Fruit fly (Drosophila melanogaster) whole organism, embryonic: ENCODE measurements around the gene CG13893.

Experiments used
- Atf-2 ChIP-seq: fragments of 200-800 bp; sonication (Bioruptor generic); optimal IDR thresholded peaks from 2 replicates; lab custom pipeline; 2016; ENCODE audit warnings: missing biosample characterization, missing genetic modification characterization
- CG1024 ChIP-seq: fragments of 200-800 bp; sonication (Bioruptor generic); IDR thresholded peaks from 2 replicates; pipeline ENCODE4 v1.3.6; 2022; ENCODE audit warnings: missing biosample characterization, missing genetic modification characterization
- CG10959 ChIP-seq: fragments of 200-800 bp; sonication (Bioruptor generic); IDR thresholded peaks from 2 replicates; pipeline ENCODE4 v1.3.6; 2022; ENCODE audit warnings: missing biosample characterization, missing genetic modification characterization
- CG12104 ChIP-seq: fragments of 200-800 bp; sonication (Bioruptor generic); optimal IDR thresholded peaks from 3 replicates; lab custom pipeline; 2016; ENCODE audit warnings: missing biosample characterization, missing genetic modification characterization
- CG12155 ChIP-seq: fragments of 200-800 bp; sonication (Bioruptor generic); optimal IDR thresholded peaks from 3 replicates; lab custom pipeline; 2016; ENCODE audit warnings: missing biosample characterization, missing genetic modification characterization
- CG12299 ChIP-seq: fragments of 200-800 bp; sonication (Bioruptor generic); optimal IDR thresholded peaks from 2 replicates; lab custom pipeline; 2018; ENCODE audit warnings: missing biosample characterization, mild to moderate bottlenecking, missing genetic modification characterization
- CG12391 ChIP-seq: fragments of 200-800 bp; sonication (Bioruptor generic); optimal IDR thresholded peaks from 3 replicates; lab custom pipeline; 2018; ENCODE audit warnings: missing biosample characterization, mild to moderate bottlenecking, missing genetic modification characterization, moderate library complexity
- CG13424 ChIP-seq: fragments of 200-800 bp; sonication (Bioruptor generic); optimal IDR thresholded peaks from 2 replicates; lab custom pipeline; 2019; ENCODE audit warnings: missing biosample characterization, mild to moderate bottlenecking, missing genetic modification characterization, moderate library complexity
- CG15514 ChIP-seq: fragments of 200-800 bp; sonication (Bioruptor generic); optimal IDR thresholded peaks from 3 replicates; lab custom pipeline; 2017; ENCODE audit warnings: missing biosample characterization, missing genetic modification characterization, mild to moderate bottlenecking, moderate library complexity, missing genetic modification reagents
- CG1603 ChIP-seq: fragments of 200-800 bp; sonication (Bioruptor generic); optimal IDR thresholded peaks from 2 replicates; lab custom pipeline; 2019; ENCODE audit warnings: missing biosample characterization, mild to moderate bottlenecking, missing genetic modification characterization, moderate library complexity
- CG1647 ChIP-seq: fragments of 200-800 bp; sonication (Bioruptor generic); optimal IDR thresholded peaks from 3 replicates; lab custom pipeline; 2016; ENCODE audit warnings: missing biosample characterization, missing genetic modification characterization
- CG17802 ChIP-seq: fragments of 200-800 bp; sonication (Bioruptor generic); optimal IDR thresholded peaks from 2 replicates; lab custom pipeline; 2018; ENCODE audit warnings: missing biosample characterization, mild to moderate bottlenecking, missing genetic modification characterization, moderate library complexity
- CG17829 ChIP-seq: fragments of 200-800 bp; optimal IDR thresholded peaks from 2 replicates; lab custom pipeline; 2019; ENCODE audit warnings: missing biosample characterization, mild to moderate bottlenecking, missing genetic modification characterization, moderate library complexity
- CG18262 ChIP-seq: fragments of 200-800 bp; optimal IDR thresholded peaks from 3 replicates; lab custom pipeline; 2019; ENCODE audit warnings: missing biosample characterization, mild to moderate bottlenecking, missing genetic modification characterization, moderate library complexity
- CG18599 ChIP-seq: fragments of 200-800 bp; sonication (Bioruptor generic); optimal IDR thresholded peaks from 3 replicates; lab custom pipeline; 2017; ENCODE audit warnings: missing biosample characterization, missing genetic modification characterization, mild to moderate bottlenecking, moderate library complexity, missing genetic modification reagents
- CG33557 ChIP-seq: fragments of 200-800 bp; sonication (Bioruptor generic); optimal IDR thresholded peaks from 2 replicates; lab custom pipeline; 2019; ENCODE audit warnings: missing biosample characterization, mild to moderate bottlenecking, missing genetic modification characterization, moderate library complexity
- CG4282 ChIP-seq: fragments of 200-800 bp; sonication (Bioruptor generic); optimal IDR thresholded peaks from 2 replicates; lab custom pipeline; 2016; ENCODE audit warnings: missing biosample characterization, missing genetic modification characterization
- CG5180 ChIP-seq: fragments of 200-800 bp; sonication (Bioruptor generic); optimal IDR thresholded peaks from 3 replicates; lab custom pipeline; 2017; ENCODE audit warnings: missing biosample characterization, missing genetic modification characterization, mild to moderate bottlenecking, moderate library complexity, missing genetic modification reagents
- CG6654 ChIP-seq: fragments of 200-800 bp; sonication (Bioruptor generic); optimal IDR thresholded peaks from 2 replicates; lab custom pipeline; 2017; ENCODE audit warnings: missing biosample characterization, mild to moderate bottlenecking, missing genetic modification characterization
- CG7271 ChIP-seq: fragments of 200-800 bp; sonication (Bioruptor generic); optimal IDR thresholded peaks from 2 replicates; lab custom pipeline; 2018; ENCODE audit warnings: missing biosample characterization, mild to moderate bottlenecking, missing genetic modification characterization, moderate library complexity
- CHES-1-like ChIP-seq: fragments of 200-800 bp; sonication (Bioruptor generic); optimal IDR thresholded peaks from 2 replicates; lab custom pipeline; 2016; ENCODE audit warnings: missing biosample characterization, missing genetic modification characterization
- E2f2 ChIP-seq: fragments of 200-800 bp; sonication (Bioruptor generic); IDR thresholded peaks from 2 replicates; pipeline ENCODE4 v1.3.6; 2022; ENCODE audit warnings: missing biosample characterization, missing genetic modification characterization
- Fer3 ChIP-seq: fragments of 200-800 bp; sonication (Bioruptor generic); optimal IDR thresholded peaks from 2 replicates; lab custom pipeline; 2018; ENCODE audit warnings: missing biosample characterization, mild to moderate bottlenecking, missing genetic modification characterization, moderate library complexity
- Gsc ChIP-seq: fragments of 200-800 bp; sonication (Bioruptor generic); IDR thresholded peaks from 2 replicates; pipeline ENCODE4 v1.3.6; 2022; ENCODE audit warnings: missing biosample characterization, missing genetic modification characterization
- HmgZ ChIP-seq: fragments of 200-800 bp; sonication (Bioruptor generic); optimal IDR thresholded peaks from 2 replicates; lab custom pipeline; 2018; ENCODE audit warnings: missing biosample characterization, mild to moderate bottlenecking, missing genetic modification characterization
- Hsf ChIP-seq: fragments of 200-800 bp; sonication (Bioruptor generic); optimal IDR thresholded peaks from 3 replicates; lab custom pipeline; 2016; ENCODE audit warnings: missing biosample characterization, missing genetic modification characterization
- Jarid2 ChIP-seq: fragments of 200-800 bp; sonication (Bioruptor generic); optimal IDR thresholded peaks from 3 replicates; lab custom pipeline; 2017; ENCODE audit warnings: mild to moderate bottlenecking, missing biosample characterization, missing genetic modification reagents, missing genetic modification characterization
- Mad ChIP-seq: fragments of 200-800 bp; sonication (Bioruptor generic); optimal IDR thresholded peaks from 2 replicates; lab custom pipeline; 2016; ENCODE audit warnings: missing biosample characterization, missing genetic modification characterization
- Oli ChIP-seq: fragments of 200-800 bp; sonication (Bioruptor generic); optimal IDR thresholded peaks from 2 replicates; lab custom pipeline; 2018; ENCODE audit warnings: missing biosample characterization, mild to moderate bottlenecking, missing genetic modification characterization, moderate library complexity
- Poxn ChIP-seq: fragments of 200-800 bp; sonication (Bioruptor generic); IDR thresholded peaks from 2 replicates; pipeline ENCODE4 v1.3.6; 2022; ENCODE audit warnings: missing biosample characterization, missing genetic modification characterization
- Six4 ChIP-seq: fragments of 200-800 bp; sonication (Bioruptor generic); optimal IDR thresholded peaks from 2 replicates; lab custom pipeline; 2016; ENCODE audit warnings: missing biosample characterization, missing genetic modification characterization
- Sry-δ ChIP-seq: fragments of 200-800 bp; sonication (Bioruptor generic); optimal IDR thresholded peaks from 2 replicates; lab custom pipeline; 2016; ENCODE audit warnings: missing biosample characterization, missing genetic modification characterization
- ash1 ChIP-seq: fragments of 200-800 bp; sonication (Bioruptor generic); optimal IDR thresholded peaks from 2 replicates; lab custom pipeline; 2018; ENCODE audit warnings: missing biosample characterization, mild to moderate bottlenecking, missing genetic modification characterization
- bsh ChIP-seq, 2 experiments: fragments of 200-800 bp; sonication (Bioruptor generic); optimal IDR thresholded peaks; 2 replicates each; lab custom pipeline; 2017 to 2018; ENCODE audit warnings: mild to moderate bottlenecking in 2 of 2, missing biosample characterization in 2 of 2, missing genetic modification characterization in 2 of 2, moderate library complexity in 1 of 2
- caup ChIP-seq: fragments of 200-800 bp; sonication (Bioruptor generic); optimal IDR thresholded peaks from 3 replicates; lab custom pipeline; 2017; ENCODE audit warnings: missing biosample characterization, mild to moderate bottlenecking, missing genetic modification characterization, moderate library complexity; ENCODE audit not compliant: severe bottlenecking
- esg ChIP-seq: fragments of 200-800 bp; sonication (Bioruptor generic); conservative IDR thresholded peaks from 2 replicates; pipeline ENCODE4 v1.3.6; 2022; ENCODE audit warnings: missing biosample characterization, missing genetic modification characterization
- eve ChIP-seq, 2 experiments: fragments of >200 bp; optimal IDR thresholded peaks; 2 replicates each; lab custom pipeline; 2017; ENCODE audit warnings: missing biosample characterization in 2 of 2, missing genetic modification characterization in 2 of 2
- fru ChIP-seq: fragments of >200 bp; optimal IDR thresholded peaks from 2 replicates; lab custom pipeline; 2017
- ftz-f1 ChIP-seq: fragments of 200-800 bp; sonication (Bioruptor generic); optimal IDR thresholded peaks from 2 replicates; lab custom pipeline; 2016; ENCODE audit warnings: missing biosample characterization, missing genetic modification characterization
- fu2 ChIP-seq: fragments of 200-800 bp; sonication (Bioruptor generic); optimal IDR thresholded peaks from 2 replicates; lab custom pipeline; 2016; ENCODE audit warnings: missing biosample characterization, missing genetic modification characterization
- h ChIP-seq: fragments of >200 bp; optimal IDR thresholded peaks from 2 replicates; lab custom pipeline; 2017
- hbn ChIP-seq: fragments of 200-800 bp; sonication (Bioruptor generic); IDR thresholded peaks from 2 replicates; pipeline ENCODE4 v1.3.6; 2022; ENCODE audit warnings: missing biosample characterization, missing genetic modification characterization; ENCODE audit not compliant: partially characterized antibody
- luna ChIP-seq: fragments of 200-800 bp; sonication (Bioruptor generic); optimal IDR thresholded peaks from 2 replicates; lab custom pipeline; 2016; ENCODE audit warnings: missing biosample characterization, missing genetic modification characterization
- otp ChIP-seq: fragments of 200-800 bp; sonication (Bioruptor generic); IDR thresholded peaks from 3 replicates; pipeline ENCODE4, ENCODE4 v1.3.6; 2022; ENCODE audit warnings: missing biosample characterization, missing genetic modification characterization
- pan ChIP-seq, 4 experiments: fragments of >200 bp in 3 of 4; fragments of 200-800 bp in 1 of 4; sonication (Bioruptor generic) in 1 of 4; optimal IDR thresholded peaks in 3 of 4; IDR thresholded peaks in 1 of 4; 2 replicates each; pipeline versions ENCODE4 v1.3.6 to Lab custom; 2017 to 2022; ENCODE audit warnings: missing biosample characterization in 2 of 4, missing genetic modification characterization in 2 of 4, mixed read lengths in 1 of 4
- pnt ChIP-seq: fragments of 200-800 bp; sonication (Bioruptor generic); optimal IDR thresholded peaks from 3 replicates; lab custom pipeline; 2016; ENCODE audit warnings: missing biosample characterization, missing genetic modification characterization
- ranshi ChIP-seq: fragments of 200-800 bp; sonication (Bioruptor generic); IDR thresholded peaks from 2 replicates; pipeline ENCODE4 v1.3.6; 2022; ENCODE audit warnings: missing biosample characterization, missing genetic modification characterization
- schlank ChIP-seq: fragments of 200-800 bp; sonication (Bioruptor generic); optimal IDR thresholded peaks from 2 replicates; lab custom pipeline; 2018; ENCODE audit warnings: missing biosample characterization, mild to moderate bottlenecking, missing genetic modification characterization
- sim ChIP-seq: fragments of 200-800 bp; sonication (Bioruptor generic); IDR thresholded peaks from 2 replicates; pipeline ENCODE4 v1.3.6; 2022; ENCODE audit warnings: missing biosample characterization, missing genetic modification characterization

Gene CG13893

dm6 chr3L:613578-614300 lies 9.9 kb upstream of the CG13893 start (continued):
- TF ChIP-seq Hsf (GFP tag; lab: Kevin White, UChicago): peak; percentile 22
- no peak for TF ChIP-seq CG1647 (GFP tag; lab: Kevin White, UChicago)
- no peak for TF ChIP-seq ranshi
- peak; percentile 71 for TF ChIP-seq CG10959 (GFP tag; lab: Robert Waterston, UW)
- peak; percentile 20 for TF ChIP-seq CG1603 (tag; lab: Kevin White, UChicago)
- peak; percentile 59 for TF ChIP-seq CG17829
- no peak for TF ChIP-seq ash1 (GFP tag; lab: Kevin White, UChicago)
- TF ChIP-seq CG6654 (GFP tag; lab: Kevin White, UChicago): peak; percentile 1
- TF ChIP-seq Poxn (GFP tag; lab: Robert Waterston, UW): no peak
- no peak for TF ChIP-seq schlank
- no peak for TF ChIP-seq Fer3 (tag; lab: Kevin White, UChicago)
- no peak for TF ChIP-seq hbn
- TF ChIP-seq Mad (GFP tag; lab: Kevin White, UChicago): peak; percentile 26
- TF ChIP-seq ftz-f1 (GFP tag; lab: Kevin White, UChicago): no peak
- TF ChIP-seq CG5180 (GFP tag; lab: Kevin White, UChicago): no peak
- peak; percentile 8 for TF ChIP-seq CG13424
- TF ChIP-seq CG4282 (GFP tag; lab: Kevin White, UChicago): no peak
- TF ChIP-seq fu2 (GFP tag; lab: Kevin White, UChicago): no peak
- peak; percentile 63; the same call in 2 of the 3 replicates for TF ChIP-seq otp (GFP tag; lab: Robert Waterston, UW)
- TF ChIP-seq luna (GFP tag; lab: Kevin White, UChicago): no peak
- no peak for TF ChIP-seq CG12104
- TF ChIP-seq Sry-δ (GFP tag; lab: Kevin White, UChicago): no peak
- TF ChIP-seq CG12155 (GFP tag; lab: Kevin White, UChicago): peak; percentile 3
- peak; percentile 27 for TF ChIP-seq CG7271 (tag; lab: Kevin White, UChicago)
- peak in 1 of 2 experiments; percentile 75 for TF ChIP-seq eve (GFP tag; optimal IDR thresholded peaks at IDR 0.05; lab: Kevin White, UChicago)
- TF ChIP-seq Gsc (GFP tag; lab: Robert Waterston, UW): 0 out of 2 replicates have a peak, but pooled peaks have one; percentile 23
- TF ChIP-seq Six4 (GFP tag; lab: Kevin White, UChicago): peak; percentile 27
- peak; percentile 22 for TF ChIP-seq pnt (GFP tag; lab: Kevin White, UChicago)
- no peak for TF ChIP-seq CG17802 (tag; lab: Kevin White, UChicago)
- no peak for TF ChIP-seq esg (GFP tag; lab: Robert Waterston, UW)
- no peak for TF ChIP-seq CG15514
- TF ChIP-seq Atf-2 (GFP tag; lab: Kevin White, UChicago): no peak
- no peak for TF ChIP-seq CHES-1-like (GFP tag; lab: Kevin White, UChicago)
- no peak for TF ChIP-seq caup
- TF ChIP-seq bsh (GFP tag; optimal IDR thresholded peaks at IDR 0.05; lab: Kevin White, UChicago): peak in 1 of 2 experiments; percentile 58
- no peak for TF ChIP-seq h
- TF ChIP-seq CG33557 (GFP tag; lab: Kevin White, UChicago): peak; percentile 24
- TF ChIP-seq CG18599 (GFP tag; lab: Kevin White, UChicago): no peak
- peak; percentile 26; the same call in 1 of the 2 replicates for TF ChIP-seq E2f2 (GFP tag; lab: Robert Waterston, UW)
- no peak for TF ChIP-seq CG12299
- TF ChIP-seq CG1024: 0 out of 2 replicates have a peak, but pooled peaks have one; percentile 27
- TF ChIP-seq CG12391 (tag; lab: Kevin White, UChicago): peak; percentile 59
- no peak for TF ChIP-seq HmgZ (tag; lab: Kevin White, UChicago)
- TF ChIP-seq fru (lab: Kevin White, UChicago): no peak
- TF ChIP-seq Oli: peak; percentile 60
- no peak for TF ChIP-seq Jarid2 (GFP tag; lab: Kevin White, UChicago)
- TF ChIP-seq CG18262 (tag; lab: Kevin White, UChicago): peak; percentile 76
- peak; percentile 45; the same call in 1 of the 2 replicates for TF ChIP-seq sim (GFP tag; lab: Robert Waterston, UW)
- TF ChIP-seq pan (optimal IDR thresholded peaks at IDR 0.05; lab: Kevin White, UChicago): no peak
- TF ChIP-seq pan (GFP tag; optimal IDR thresholded peaks at IDR 0.05 in 1 of 2, IDR thresholded peaks at IDR 0.05 in 1 of 2): peak in 1 of 2 experiments; percentile 26
